Worm (Caenorhabditis elegans) whole organism, early embryonic: Measurements from ENCODE around the gene uggt-1.

ENCODE experiments used
- ama-1 ChIP-seq: fragments of 150-350 bp; optimal IDR thresholded peaks from 2 replicates; lab custom pipeline; 2014
- ceh-36 ChIP-seq: sonication (generic microtip); optimal IDR thresholded peaks from 2 replicates; lab custom pipeline; 2016; ENCODE audit warnings: missing genetic modification characterization, inconsistent platforms, missing compliant biosample characterization
- hmbx-1 ChIP-seq: sonication (generic microtip); optimal IDR thresholded peaks from 2 replicates; lab custom pipeline; 2016; ENCODE audit warnings: mild to moderate bottlenecking, missing genetic modification characterization, missing compliant biosample characterization
- scrt-1 ChIP-seq: fragments of 200-800 bp; sonication (Bioruptor generic); IDR thresholded peaks from 2 replicates; pipeline ENCODE4 v1.3.6; 2022; ENCODE audit warnings: missing genetic modification characterization, missing compliant biosample characterization
- tra-4 ChIP-seq: sonication (generic microtip); optimal IDR thresholded peaks from 2 replicates; lab custom pipeline; 2017; ENCODE audit warnings: missing genetic modification characterization, missing compliant biosample characterization

DNA sequence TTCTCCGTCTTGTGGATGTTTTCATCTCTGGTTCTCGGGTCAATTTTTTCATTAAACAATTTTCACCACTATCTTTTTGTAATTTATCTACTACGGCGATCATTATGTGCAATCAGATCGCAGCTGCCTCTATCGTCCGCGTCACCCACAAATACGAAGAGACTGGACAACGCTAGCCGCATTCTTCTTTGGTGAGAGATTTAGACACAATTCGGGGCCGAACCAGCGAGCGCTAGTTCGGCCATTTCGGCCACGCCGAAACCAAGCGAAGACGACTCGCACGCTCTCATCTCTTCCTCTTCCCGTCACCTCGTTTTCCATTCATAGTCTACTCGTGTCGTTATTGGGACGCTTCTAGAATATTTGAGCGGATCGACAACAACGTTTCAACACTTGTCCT is 15.0 kb downstream of the uggt-1 start, which contains the start of gene gly-12:
- no peak for TF ChIP-seq scrt-1 (GFP tag; lab: Robert Waterston, UW)
- no peak for TF ChIP-seq ama-1 (lab: Kevin White, UChicago)
- no peak for TF ChIP-seq tra-4 (tag; lab: Kevin White, UChicago)
- TF ChIP-seq ceh-36 = no peak
- no peak for TF ChIP-seq hmbx-1
